Worm (Caenorhabditis elegans): ENCODE data around the gene mau-8.

- TF ChIP-seq ztf-11 (tag; optimal IDR thresholded peaks at IDR 0.05): no peak
- TF ChIP-seq lsy-2 (tag; optimal IDR thresholded peaks at IDR 0.05): no peak
- no peak for TF ChIP-seq zip-8 (tag; optimal IDR thresholded peaks at IDR 0.05)
- no peak for TF ChIP-seq drap-1 (GFP tag; optimal IDR thresholded peaks at IDR 0.05)
- TF ChIP-seq sptf-1 (tag; optimal IDR thresholded peaks at IDR 0.05): no peak
- no peak for TF ChIP-seq lin-13 (tag; optimal IDR thresholded peaks at IDR 0.05)
- no peak for TF ChIP-seq elt-3 (tag; optimal IDR thresholded peaks at IDR 0.05)
- no peak for TF ChIP-seq snpc-4 (tag; optimal IDR thresholded peaks at IDR 0.05)
- TF ChIP-seq nhr-76 (tag; optimal IDR thresholded peaks at IDR 0.05): no peak
- TF ChIP-seq unc-39 (tag; optimal IDR thresholded peaks at IDR 0.05): no peak
- TF ChIP-seq pha-4 (tag; optimal IDR thresholded peaks at IDR 0.05): no peak
- no peak for TF ChIP-seq unc-62 (GFP tag; optimal IDR thresholded peaks at IDR 0.05)
These were observed 47.3 kb upstream of the mau-8 start for ce11 chrIV:13330547-13330946.
